Fruit fly (Drosophila melanogaster) whole organism, embryonic: ENCODE measurements around the gene FucTA.
A peak's percentile ranks its signal among the peaks of the same experiment; 100 is the strongest.

Experiments used
- Aef1 ChIP-seq: fragments of 200-800 bp; sonication (Bioruptor generic); IDR thresholded peaks from 3 replicates; pipeline ENCODE4 v1.3.6; 2022; ENCODE audit warnings: missing biosample characterization, missing genetic modification characterization
- Antp ChIP-seq: fragments of 200-800 bp; sonication (Bioruptor generic); optimal IDR thresholded peaks from 3 replicates; lab custom pipeline; 2016; ENCODE audit warnings: missing biosample characterization, missing genetic modification characterization
- B-H2 ChIP-seq: fragments of 200-800 bp; sonication (Bioruptor generic); optimal IDR thresholded peaks from 2 replicates; lab custom pipeline; 2018; ENCODE audit warnings: missing biosample characterization, mild to moderate bottlenecking, missing genetic modification characterization
- CG12659 ChIP-seq: fragments of 200-800 bp; sonication (Bioruptor generic); optimal IDR thresholded peaks from 3 replicates; lab custom pipeline; 2017; ENCODE audit warnings: mild to moderate bottlenecking, missing biosample characterization, missing genetic modification reagents, missing genetic modification characterization
- CG13894 ChIP-seq: fragments of 200-800 bp; sonication (Bioruptor generic); optimal IDR thresholded peaks from 3 replicates; lab custom pipeline; 2018; ENCODE audit warnings: missing biosample characterization, mild to moderate bottlenecking, missing genetic modification characterization, moderate library complexity
- CG14014 ChIP-seq: fragments of 200-800 bp; sonication (Bioruptor generic); IDR thresholded peaks from 2 replicates; pipeline ENCODE4 v1.3.6; 2022; ENCODE audit warnings: missing biosample characterization, missing genetic modification characterization
- CG1647 ChIP-seq: fragments of 200-800 bp; sonication (Bioruptor generic); optimal IDR thresholded peaks from 3 replicates; lab custom pipeline; 2016; ENCODE audit warnings: missing biosample characterization, missing genetic modification characterization
- CG16863 ChIP-seq: fragments of 200-800 bp; sonication (Bioruptor generic); optimal IDR thresholded peaks from 3 replicates; lab custom pipeline; 2016; ENCODE audit warnings: missing biosample characterization, missing genetic modification characterization
- CG2678 ChIP-seq: fragments of 200-800 bp; sonication (Bioruptor generic); optimal IDR thresholded peaks from 3 replicates; lab custom pipeline; 2019; ENCODE audit warnings: missing biosample characterization, mild to moderate bottlenecking, missing genetic modification characterization, moderate library complexity
- CG32532 ChIP-seq: fragments of 200-800 bp; sonication (Bioruptor generic); IDR thresholded peaks from 2 replicates; pipeline ENCODE4 v1.3.6; 2022; ENCODE audit warnings: missing biosample characterization, missing genetic modification characterization
- CG3281 ChIP-seq: fragments of 200-800 bp; sonication (Bioruptor generic); optimal IDR thresholded peaks from 3 replicates; lab custom pipeline; 2017; ENCODE audit warnings: missing biosample characterization, mild to moderate bottlenecking, missing genetic modification characterization
- CG7928 ChIP-seq: fragments of 200-800 bp; sonication (Bioruptor generic); optimal IDR thresholded peaks from 2 replicates; lab custom pipeline; 2017; ENCODE audit warnings: missing biosample characterization, mild to moderate bottlenecking, missing genetic modification characterization
- CG8388 ChIP-seq: fragments of 200-800 bp; sonication (Bioruptor generic); optimal IDR thresholded peaks from 2 replicates; lab custom pipeline; 2019; ENCODE audit warnings: missing biosample characterization, mild to moderate bottlenecking, missing genetic modification characterization, moderate library complexity
- CG8478 ChIP-seq: fragments of >200 bp; optimal IDR thresholded peaks from 2 replicates; lab custom pipeline; 2018
- CG8765 ChIP-seq: fragments of 200-800 bp; sonication (Bioruptor generic); IDR thresholded peaks from 2 replicates; pipeline ENCODE4 v1.3.6; 2022; ENCODE audit warnings: missing biosample characterization, missing genetic modification characterization
- CG8944 ChIP-seq: fragments of 200-800 bp; sonication (Bioruptor generic); optimal IDR thresholded peaks from 3 replicates; lab custom pipeline; 2016; ENCODE audit warnings: missing biosample characterization, missing genetic modification characterization
- CG9727 ChIP-seq: fragments of 200-800 bp; sonication (Bioruptor generic); optimal IDR thresholded peaks from 3 replicates; lab custom pipeline; 2017; ENCODE audit warnings: missing biosample characterization, mild to moderate bottlenecking, missing genetic modification characterization
- CG9932 ChIP-seq: fragments of 200-800 bp; sonication (Bioruptor generic); IDR thresholded peaks from 2 replicates; pipeline ENCODE4 v1.3.6; 2022; ENCODE audit warnings: missing biosample characterization, missing genetic modification characterization
- CHES-1-like ChIP-seq: fragments of 200-800 bp; sonication (Bioruptor generic); optimal IDR thresholded peaks from 2 replicates; lab custom pipeline; 2016; ENCODE audit warnings: missing biosample characterization, missing genetic modification characterization
- D ChIP-seq, 2 experiments: fragments of 200-800 bp in 1 of 2; fragments of >200 bp in 1 of 2; sonication (Bioruptor generic) in 1 of 2; optimal IDR thresholded peaks; 2 replicates in 1 of 2; 3 replicates in 1 of 2; lab custom pipeline; 2017; ENCODE audit warnings: mild to moderate bottlenecking in 1 of 2, missing biosample characterization in 1 of 2, missing genetic modification characterization in 1 of 2, missing genetic modification reagents in 1 of 2
- Dll ChIP-seq: fragments of 200-800 bp; sonication (Bioruptor generic); IDR thresholded peaks from 4 replicates; pipeline ENCODE4 v1.3.6; 2022; ENCODE audit warnings: missing biosample characterization, missing genetic modification characterization; ENCODE audit not compliant: partially characterized antibody
- Fer2 ChIP-seq: fragments of 200-800 bp; sonication (Bioruptor generic); optimal IDR thresholded peaks from 2 replicates; lab custom pipeline; 2018; ENCODE audit warnings: missing biosample characterization, mild to moderate bottlenecking, missing genetic modification characterization, moderate library complexity
- Gsc ChIP-seq: fragments of 200-800 bp; sonication (Bioruptor generic); IDR thresholded peaks from 2 replicates; pipeline ENCODE4 v1.3.6; 2022; ENCODE audit warnings: missing biosample characterization, missing genetic modification characterization
- Gug ChIP-seq: fragments of 200-800 bp; sonication (Bioruptor generic); IDR thresholded peaks from 4 replicates; pipeline ENCODE4 v1.3.6; 2022; ENCODE audit warnings: missing biosample characterization, missing genetic modification characterization
- HLH4C ChIP-seq: fragments of 200-800 bp; sonication (Bioruptor generic); IDR thresholded peaks from 3 replicates; pipeline ENCODE4 v1.3.6; 2022; ENCODE audit warnings: missing biosample characterization, missing genetic modification characterization; ENCODE audit not compliant: partially characterized antibody
- Lhr ChIP-seq: fragments of 200-800 bp; sonication (Bioruptor generic); optimal IDR thresholded peaks from 3 replicates; lab custom pipeline; 2017; ENCODE audit warnings: mild to moderate bottlenecking, missing biosample characterization, missing genetic modification reagents, missing genetic modification characterization
- Nf-YA ChIP-seq: fragments of 200-800 bp; sonication (Bioruptor generic); IDR thresholded peaks from 2 replicates; pipeline ENCODE4 v1.3.6; 2022; ENCODE audit warnings: missing biosample characterization, missing genetic modification characterization
- Poxn ChIP-seq: fragments of 200-800 bp; sonication (Bioruptor generic); IDR thresholded peaks from 2 replicates; pipeline ENCODE4 v1.3.6; 2022; ENCODE audit warnings: missing biosample characterization, missing genetic modification characterization
- Ssrp ChIP-seq: fragments of 200-800 bp; sonication (Bioruptor generic); optimal IDR thresholded peaks from 2 replicates; lab custom pipeline; 2018; ENCODE audit warnings: missing biosample characterization, mild to moderate bottlenecking, missing genetic modification characterization, moderate library complexity
- chif ChIP-seq, 2 experiments: fragments of 200-800 bp; sonication (Bioruptor generic); optimal IDR thresholded peaks; 3 replicates each; lab custom pipeline; 2016; ENCODE audit warnings: missing biosample characterization in 2 of 2, missing genetic modification characterization in 2 of 2
- chinmo ChIP-seq: fragments of 200-800 bp; sonication (Bioruptor generic); IDR thresholded peaks from 4 replicates; pipeline ENCODE4 v1.3.6; 2022; ENCODE audit warnings: missing biosample characterization, missing genetic modification characterization; ENCODE audit not compliant: partially characterized antibody
- da ChIP-seq: fragments of 200-800 bp; sonication (Bioruptor generic); optimal IDR thresholded peaks from 2 replicates; lab custom pipeline; 2016; ENCODE audit warnings: missing biosample characterization, missing genetic modification characterization
- danr ChIP-seq: fragments of 200-800 bp; sonication (Bioruptor generic); IDR thresholded peaks from 2 replicates; pipeline ENCODE4 v1.3.6; 2022; ENCODE audit warnings: missing biosample characterization, missing genetic modification characterization
- dimm ChIP-seq: fragments of 200-800 bp; sonication (Bioruptor generic); IDR thresholded peaks from 2 replicates; pipeline ENCODE4 v1.3.6; 2022; ENCODE audit warnings: missing biosample characterization, missing genetic modification characterization
- exex ChIP-seq: fragments of 200-800 bp; sonication (Bioruptor generic); optimal IDR thresholded peaks from 4 replicates; lab custom pipeline; 2018; ENCODE audit warnings: missing biosample characterization, mild to moderate bottlenecking, missing genetic modification characterization, moderate library complexity
- fd64A ChIP-seq: fragments of 200-800 bp; sonication (Bioruptor generic); optimal IDR thresholded peaks from 3 replicates; lab custom pipeline; 2018; ENCODE audit warnings: missing biosample characterization, mild to moderate bottlenecking, missing genetic modification characterization
- gfzf ChIP-seq: fragments of 200-800 bp; sonication (Bioruptor generic); optimal IDR thresholded peaks from 2 replicates; lab custom pipeline; 2016; ENCODE audit warnings: missing biosample characterization, mild to moderate bottlenecking, missing genetic modification characterization, moderate library complexity
- grn ChIP-seq: fragments of 200-800 bp; sonication (Bioruptor generic); optimal IDR thresholded peaks from 3 replicates; lab custom pipeline; 2017; ENCODE audit warnings: missing biosample characterization, missing genetic modification characterization
- gt ChIP-seq: fragments of 200-800 bp; sonication (Bioruptor generic); IDR thresholded peaks from 2 replicates; pipeline ENCODE4 v1.3.6; 2022; ENCODE audit warnings: missing biosample characterization, missing genetic modification characterization
- h ChIP-seq: fragments of >200 bp; optimal IDR thresholded peaks from 2 replicates; lab custom pipeline; 2017
- knrl ChIP-seq: fragments of 200-800 bp; sonication (Bioruptor generic); IDR thresholded peaks from 3 replicates; pipeline ENCODE4 v1.3.6; 2022; ENCODE audit warnings: missing biosample characterization, missing genetic modification characterization; ENCODE audit not compliant: partially characterized antibody
- luna ChIP-seq: fragments of 200-800 bp; sonication (Bioruptor generic); optimal IDR thresholded peaks from 2 replicates; lab custom pipeline; 2016; ENCODE audit warnings: missing biosample characterization, missing genetic modification characterization
- org-1 ChIP-seq: fragments of 200-800 bp; sonication (Bioruptor generic); optimal IDR thresholded peaks from 2 replicates; lab custom pipeline; 2017; ENCODE audit warnings: missing biosample characterization, missing genetic modification characterization
- prd ChIP-seq, 3 experiments: fragments of >200 bp in 2 of 3; fragments of 200-800 bp in 1 of 3; sonication (Bioruptor generic) in 1 of 3; optimal IDR thresholded peaks in 2 of 3; IDR thresholded peaks in 1 of 3; 2 replicates in 2 of 3; 3 replicates in 1 of 3; pipeline versions ENCODE4 v1.3.6 to Lab custom; 2017 to 2022; ENCODE audit warnings: missing biosample characterization in 1 of 3, missing genetic modification characterization in 1 of 3
- rib ChIP-seq: fragments of 200-800 bp; sonication (Bioruptor generic); IDR thresholded peaks from 2 replicates; pipeline ENCODE4 v1.3.6; 2022; ENCODE audit warnings: missing biosample characterization, missing genetic modification characterization
- row ChIP-seq: fragments of 200-800 bp; sonication (Bioruptor generic); IDR thresholded peaks from 3 replicates; pipeline ENCODE4 v1.3.6; 2022; ENCODE audit warnings: missing biosample characterization, missing genetic modification characterization
- stwl ChIP-seq: fragments of 200-800 bp; sonication (Bioruptor generic); optimal IDR thresholded peaks from 3 replicates; lab custom pipeline; 2018; ENCODE audit warnings: missing biosample characterization, mild to moderate bottlenecking, missing genetic modification characterization, moderate library complexity
- twi ChIP-seq: fragments of 200-800 bp; optimal IDR thresholded peaks from 2 replicates; lab custom pipeline; 2019; ENCODE audit warnings: missing biosample characterization, mild to moderate bottlenecking, missing genetic modification characterization, moderate library complexity
- usp ChIP-seq: fragments of >200 bp; optimal IDR thresholded peaks from 2 replicates; lab custom pipeline; 2017; ENCODE audit warnings: missing biosample characterization, missing genetic modification characterization
- vfl ChIP-seq: fragments of 200-800 bp; sonication (Bioruptor generic); optimal IDR thresholded peaks from 2 replicates; lab custom pipeline; 2016; ENCODE audit warnings: missing biosample characterization, missing genetic modification characterization

Gene FucTA

dm6 chr3L:15107776-15108379 lies 39.1 kb upstream of the FucTA start (continued):
- TF ChIP-seq D (optimal IDR thresholded peaks at IDR 0.05; lab: Kevin White, UChicago) (no peak), D (GFP tag; optimal IDR thresholded peaks at IDR 0.05; lab: Kevin White, UChicago) (peak; percentile 72), Dll (no peak), CG1647 (GFP tag; lab: Kevin White, UChicago) (no peak), CG3281 (peak; percentile 44), rib (GFP tag; lab: Robert Waterston, UW) (no peak), CG9932 (GFP tag; lab: Robert Waterston, UW) (no peak), fd64A (GFP tag; lab: Kevin White, UChicago) (no peak), CG32532 (GFP tag; lab: Robert Waterston, UW) (0 out of 2 replicates have a peak, but pooled peaks have one; percentile 20), Ssrp (tag; lab: Kevin White, UChicago) (peak; percentile 65), CHES-1-like (GFP tag; lab: Kevin White, UChicago) (no peak), CG8478 (lab: Kevin White, UChicago) (no peak), CG9727 (GFP tag; lab: Kevin White, UChicago) (peak; percentile 82), row (peak; percentile 54; the same call in 2 of the 3 replicates), Nf-YA (no peak), CG8765 (no peak), CG16863 (no peak), gt (GFP tag; lab: Robert Waterston, UW) (no peak), usp (GFP tag; lab: Kevin White, UChicago) (no peak), vfl (GFP tag; lab: Kevin White, UChicago) (no peak), CG13894 (tag; lab: Kevin White, UChicago) (no peak), danr (GFP tag; lab: Robert Waterston, UW) (no peak), luna (no peak), Aef1 (GFP tag; lab: Robert Waterston, UW) (no peak), CG12659 (GFP tag; lab: Kevin White, UChicago) (no peak), chif (GFP tag; optimal IDR thresholded peaks at IDR 0.05; lab: Kevin White, UChicago) (peak in 1 of 2 experiments; percentile 1), prd (optimal IDR thresholded peaks at IDR 0.05; lab: Kevin White, UChicago) (no peak), prd (GFP tag; IDR thresholded peaks at IDR 0.05; lab: Robert Waterston, UW) (peak; percentile 58; the same call in 1 of the 3 replicates), Fer2 (no peak), knrl (GFP tag; lab: Robert Waterston, UW) (no peak), CG8944 (GFP tag; lab: Kevin White, UChicago) (no peak), Gsc (no peak), Antp (GFP tag; lab: Kevin White, UChicago) (no peak), gfzf (GFP tag; lab: Kevin White, UChicago) (no peak), grn (GFP tag; lab: Kevin White, UChicago) (no peak), chinmo (GFP tag; lab: Robert Waterston, UW) (no peak), B-H2 (GFP tag; lab: Kevin White, UChicago) (no peak), dimm (GFP tag; lab: Robert Waterston, UW) (0 out of 2 replicates have a peak, but pooled peaks have one; percentile 24), CG14014 (no peak), Lhr (GFP tag; lab: Kevin White, UChicago) (no peak), CG7928 (GFP tag; lab: Kevin White, UChicago) (no peak), Poxn (GFP tag; lab: Robert Waterston, UW) (no peak), CG8388 (GFP tag; lab: Kevin White, UChicago) (peak; percentile 69), stwl (tag; lab: Kevin White, UChicago) (no peak), HLH4C (GFP tag; lab: Robert Waterston, UW) (no peak), da (GFP tag; lab: Kevin White, UChicago) (no peak), exex (no peak), h (lab: Kevin White, UChicago) (no peak), org-1 (GFP tag; lab: Kevin White, UChicago) (peak; percentile 46), Gug (GFP tag; lab: Robert Waterston, UW) (peak; percentile 5; the same call in 1 of the 4 replicates), twi (tag; lab: Kevin White, UChicago) (peak; percentile 20), CG2678 (tag; lab: Kevin White, UChicago) (no peak)
